Worm (Caenorhabditis elegans) whole organism, late embryonic: ENCODE data around the gene emc-3.

Source experiments
- F13H6.1 ChIP-seq: sonication (generic microtip); optimal IDR thresholded peaks from 2 replicates; lab custom pipeline; 2016; ENCODE audit warnings: missing genetic modification characterization, missing compliant biosample characterization
- K02D7.2 ChIP-seq: sonication (generic microtip); optimal IDR thresholded peaks from 2 replicates; lab custom pipeline; 2017; ENCODE audit warnings: mild to moderate bottlenecking, missing genetic modification characterization, missing compliant biosample characterization
- ama-1 ChIP-seq: fragments of 150-350 bp; optimal IDR thresholded peaks from 2 replicates; lab custom pipeline; 2014
- ceh-30 ChIP-seq: fragments of 150-350 bp; optimal IDR thresholded peaks from 2 replicates; lab custom pipeline; 2014; ENCODE audit warnings: missing biosample characterization, missing genetic modification characterization
- ceh-34 ChIP-seq: sonication (generic microtip); optimal IDR thresholded peaks from 2 replicates; lab custom pipeline; 2016; ENCODE audit warnings: mild to moderate bottlenecking, missing genetic modification characterization, missing compliant biosample characterization
- ceh-45 ChIP-seq: fragments of 200-800 bp; sonication (Bioruptor generic); IDR thresholded peaks from 2 replicates; pipeline ENCODE4 v1.3.6; 2022; ENCODE audit warnings: missing genetic modification reagents, missing genetic modification characterization, missing compliant biosample characterization
- fkh-10 ChIP-seq: fragments of 150-350 bp; optimal IDR thresholded peaks from 2 replicates; lab custom pipeline; 2014; ENCODE audit warnings: missing biosample characterization, missing genetic modification reagents, missing genetic modification characterization
- hlh-6 ChIP-seq: sonication (generic microtip); optimal IDR thresholded peaks from 2 replicates; lab custom pipeline; 2016; ENCODE audit warnings: missing genotype, missing genetic modification characterization, missing compliant biosample characterization
- nhr-11 ChIP-seq: fragments of 150-350 bp; optimal IDR thresholded peaks from 2 replicates; lab custom pipeline; 2014; ENCODE audit warnings: missing biosample characterization, missing genetic modification characterization
- pag-3 ChIP-seq: sonication (generic microtip); optimal IDR thresholded peaks from 2 replicates; lab custom pipeline; 2016; ENCODE audit warnings: missing compliant biosample characterization, missing genetic modification characterization, borderline replicate concordance
- pha-2 ChIP-seq: sonication (generic microtip); optimal IDR thresholded peaks from 2 replicates; lab custom pipeline; 2017; ENCODE audit warnings: mild to moderate bottlenecking, missing genetic modification characterization, missing compliant biosample characterization
- pha-4 ChIP-seq: fragments of 150-350 bp; optimal IDR thresholded peaks from 2 replicates; lab custom pipeline; 2018; ENCODE audit warnings: missing biosample characterization, missing genetic modification reagents, missing genetic modification characterization
- pqm-1 ChIP-seq: sonication (generic microtip); optimal IDR thresholded peaks from 2 replicates; lab custom pipeline; 2016; ENCODE audit warnings: missing genetic modification characterization, missing compliant biosample characterization
- unc-42 ChIP-seq: sonication (generic microtip); optimal IDR thresholded peaks from 2 replicates; lab custom pipeline; 2016; ENCODE audit warnings: missing genotype, missing genetic modification characterization, missing compliant biosample characterization

- no peak for TF ChIP-seq fkh-10 (GFP tag; lab: Kevin White, UChicago)
- TF ChIP-seq F13H6.1 = no peak
- no peak for TF ChIP-seq ceh-30 (tag; lab: Kevin White, UChicago)
- TF ChIP-seq ama-1 (lab: Kevin White, UChicago) = no peak
- no peak for TF ChIP-seq ceh-34
- no peak for TF ChIP-seq pha-4 (tag; lab: Kevin White, UChicago)
- TF ChIP-seq nhr-11 (tag; lab: Kevin White, UChicago) = no peak
- TF ChIP-seq ceh-45 (GFP tag; lab: Robert Waterston, UW) = no peak
- TF ChIP-seq pag-3 (tag; lab: Kevin White, UChicago) = no peak
- no peak for TF ChIP-seq hlh-6 (tag; lab: Kevin White, UChicago)
- no peak for TF ChIP-seq pqm-1 (tag; lab: Kevin White, UChicago)
- TF ChIP-seq K02D7.2 = no peak
- no peak for TF ChIP-seq unc-42 (tag; lab: Kevin White, UChicago)
- no peak for TF ChIP-seq pha-2 (tag; lab: Kevin White, UChicago)
Observed at ce11 chrIV:13429240-13429639, 47.5 kb upstream of the emc-3 start, which contains the start of gene K09B11.4.
